Worm (Caenorhabditis elegans) whole organism, L3 larva: ENCODE results near the gene C04C3.4.
A peak's percentile ranks its signal among the peaks of the same experiment; 100 is the strongest.

ENCODE experiments used
- R02D3.7 ChIP-seq: fragments of 150-350 bp; optimal IDR thresholded peaks from 2 replicates; lab custom pipeline; 2014; ENCODE audit warnings: missing biosample characterization, missing genetic modification characterization
- aly-2 ChIP-seq: fragments of 150-350 bp; optimal IDR thresholded peaks from 2 replicates; lab custom pipeline; 2014; ENCODE audit warnings: missing biosample characterization, missing genetic modification characterization
- ama-1 ChIP-seq: fragments of 150-350 bp; optimal IDR thresholded peaks from 2 replicates; lab custom pipeline; 2018
- ceh-16 ChIP-seq: sonication (generic microtip); optimal IDR thresholded peaks from 2 replicates; lab custom pipeline; 2017; ENCODE audit warnings: missing biosample characterization, missing genetic modification characterization
- ceh-28 ChIP-seq: fragments of 150-350 bp; optimal IDR thresholded peaks from 2 replicates; lab custom pipeline; 2014; ENCODE audit warnings: missing biosample characterization, missing genetic modification reagents, missing genetic modification characterization
- ceh-9 ChIP-seq: sonication (generic microtip); optimal IDR thresholded peaks from 2 replicates; lab custom pipeline; 2018; ENCODE audit warnings: missing biosample characterization, missing genetic modification characterization
- daf-12 ChIP-seq: fragments of 150-350 bp; optimal IDR thresholded peaks from 2 replicates; lab custom pipeline; 2014; ENCODE audit warnings: missing biosample characterization, missing genetic modification reagents, missing genetic modification characterization
- egl-27 ChIP-seq: sonication (generic microtip); optimal IDR thresholded peaks from 4 replicates; lab custom pipeline; 2017; ENCODE audit warnings: missing biosample characterization, missing genetic modification reagents, missing genetic modification characterization
- egl-5 ChIP-seq: fragments of 150-350 bp; optimal IDR thresholded peaks from 2 replicates; lab custom pipeline; 2017; ENCODE audit warnings: missing biosample characterization, missing genetic modification reagents, missing genetic modification characterization, inconsistent platforms
- elt-1 ChIP-seq: fragments of 150-350 bp; optimal IDR thresholded peaks from 2 replicates; lab custom pipeline; 2014; ENCODE audit warnings: missing biosample characterization, missing genetic modification characterization
- elt-2 ChIP-seq: sonication (generic microtip); optimal IDR thresholded peaks from 2 replicates; lab custom pipeline; 2016; ENCODE audit warnings: missing genetic modification reagents, mild to moderate bottlenecking, missing genetic modification characterization, missing compliant biosample characterization
- elt-3 ChIP-seq, 3 experiments: fragments of 150-350 bp in 1 of 3; sonication (generic microtip) in 2 of 3; optimal IDR thresholded peaks; 2 replicates in 2 of 3; 4 replicates in 1 of 3; lab custom pipeline; 2014 to 2017; ENCODE audit warnings: missing biosample characterization in 3 of 3, missing genetic modification characterization in 3 of 3
- eor-1 ChIP-seq, 2 experiments: fragments of 150-350 bp; optimal IDR thresholded peaks; 2 replicates each; lab custom pipeline; 2014 to 2018; ENCODE audit warnings: missing biosample characterization in 2 of 2, missing genetic modification characterization in 2 of 2
- fkh-2 ChIP-seq: fragments of 150-350 bp; optimal IDR thresholded peaks from 2 replicates; lab custom pipeline; 2014; ENCODE audit warnings: missing biosample characterization, missing genetic modification reagents, missing genetic modification characterization
- hmg-11 ChIP-seq: sonication (generic microtip); optimal IDR thresholded peaks from 2 replicates; lab custom pipeline; 2016; ENCODE audit warnings: missing genetic modification characterization, missing compliant biosample characterization
- jun-1 ChIP-seq: fragments of 150-350 bp; optimal IDR thresholded peaks from 2 replicates; lab custom pipeline; 2014; ENCODE audit warnings: missing biosample characterization, missing genetic modification reagents, missing genetic modification characterization
- lin-39 ChIP-seq: fragments of 150-350 bp; optimal IDR thresholded peaks from 2 replicates; lab custom pipeline; 2018; ENCODE audit warnings: missing biosample characterization, missing genetic modification reagents, missing genetic modification characterization
- lsy-12 ChIP-seq: sonication (generic microtip); optimal IDR thresholded peaks from 2 replicates; lab custom pipeline; 2016; ENCODE audit warnings: mild to moderate bottlenecking, missing genetic modification characterization, missing compliant biosample characterization
- mdl-1 ChIP-seq: fragments of 150-350 bp; optimal IDR thresholded peaks from 2 replicates; lab custom pipeline; 2014; ENCODE audit warnings: missing biosample characterization, missing genetic modification characterization
- mml-1 ChIP-seq: fragments of 150-350 bp; sonication (generic microtip); optimal IDR thresholded peaks from 3 replicates; lab custom pipeline; 2014; ENCODE audit warnings: missing biosample characterization, missing genetic modification characterization
- nfya-1 ChIP-seq: sonication (generic microtip); optimal IDR thresholded peaks from 2 replicates; lab custom pipeline; 2017; ENCODE audit warnings: missing genetic modification characterization, mild to moderate bottlenecking, missing compliant biosample characterization, antibody characterized with exemption, moderate library complexity; ENCODE audit not compliant: insufficient read depth
- nhr-11 ChIP-seq: fragments of 150-350 bp; optimal IDR thresholded peaks from 2 replicates; lab custom pipeline; 2014; ENCODE audit warnings: missing biosample characterization, missing genetic modification characterization
- nhr-23 ChIP-seq: fragments of 150-350 bp; optimal IDR thresholded peaks from 2 replicates; lab custom pipeline; 2014; ENCODE audit warnings: missing biosample characterization, missing genetic modification reagents, missing genetic modification characterization
- nhr-237 ChIP-seq: fragments of 150-350 bp; optimal IDR thresholded peaks from 2 replicates; lab custom pipeline; 2014; ENCODE audit warnings: missing biosample characterization, missing genetic modification characterization
- nhr-25 ChIP-seq: sonication (generic microtip); optimal IDR thresholded peaks from 2 replicates; lab custom pipeline; 2017; ENCODE audit warnings: missing biosample characterization, missing genetic modification characterization
- nhr-28 ChIP-seq: fragments of 150-350 bp; optimal IDR thresholded peaks from 2 replicates; lab custom pipeline; 2014; ENCODE audit warnings: missing biosample characterization, missing genetic modification characterization
- nhr-43 ChIP-seq: sonication (generic microtip); optimal IDR thresholded peaks from 2 replicates; lab custom pipeline; 2016; ENCODE audit warnings: mild to moderate bottlenecking, missing genetic modification characterization, missing compliant biosample characterization; ENCODE audit not compliant: poor library complexity, severe bottlenecking
- nhr-67 ChIP-seq: fragments of 150-350 bp; optimal IDR thresholded peaks from 2 replicates; lab custom pipeline; 2014; ENCODE audit warnings: missing biosample characterization, missing genetic modification characterization
- nhr-76 ChIP-seq: fragments of 150-350 bp; sonication (generic microtip); optimal IDR thresholded peaks from 5 replicates; lab custom pipeline; 2014; ENCODE audit warnings: missing biosample characterization, missing genetic modification characterization
- nhr-77 ChIP-seq: fragments of 150-350 bp; optimal IDR thresholded peaks from 2 replicates; lab custom pipeline; 2014; ENCODE audit warnings: missing biosample characterization, missing genetic modification characterization
- pha-4 ChIP-seq: fragments of 150-350 bp; optimal IDR thresholded peaks from 2 replicates; lab custom pipeline; 2014; ENCODE audit warnings: missing biosample characterization, missing genetic modification reagents, missing genetic modification characterization
- pqm-1 ChIP-seq: fragments of 150-350 bp; optimal IDR thresholded peaks from 2 replicates; lab custom pipeline; 2017; ENCODE audit warnings: missing biosample characterization, missing genetic modification characterization, inconsistent platforms
- sea-2 ChIP-seq: fragments of 150-350 bp; sonication (generic microtip); optimal IDR thresholded peaks from 4 replicates; lab custom pipeline; 2014; ENCODE audit warnings: missing biosample characterization, missing genetic modification reagents, missing genetic modification characterization
- skn-1 ChIP-seq: fragments of 150-350 bp; optimal IDR thresholded peaks from 2 replicates; lab custom pipeline; 2014; ENCODE audit warnings: missing biosample characterization, missing genetic modification characterization
- snpc-4 ChIP-seq: fragments of 150-350 bp; optimal IDR thresholded peaks from 2 replicates; lab custom pipeline; 2014; ENCODE audit warnings: missing biosample characterization, missing genetic modification characterization
- tbx-2 ChIP-seq: sonication (generic microtip); optimal IDR thresholded peaks from 2 replicates; lab custom pipeline; 2016; ENCODE audit warnings: mild to moderate bottlenecking, missing genetic modification characterization, missing compliant biosample characterization
- unc-39 ChIP-seq: sonication (generic microtip); optimal IDR thresholded peaks from 4 replicates; lab custom pipeline; 2017; ENCODE audit warnings: missing biosample characterization, missing genetic modification characterization
- unc-62 ChIP-seq: fragments of 150-350 bp; sonication (generic microtip); optimal IDR thresholded peaks from 4 replicates; lab custom pipeline; 2014; ENCODE audit warnings: missing biosample characterization, missing genetic modification reagents, missing genetic modification characterization
- zag-1 ChIP-seq: fragments of 150-350 bp; optimal IDR thresholded peaks from 2 replicates; lab custom pipeline; 2014; ENCODE audit warnings: missing biosample characterization, missing genetic modification characterization
- ztf-4 ChIP-seq: fragments of 150-350 bp; optimal IDR thresholded peaks from 2 replicates; lab custom pipeline; 2014; ENCODE audit warnings: missing biosample characterization, missing genetic modification characterization

C04C3.4 gene

DNA sequence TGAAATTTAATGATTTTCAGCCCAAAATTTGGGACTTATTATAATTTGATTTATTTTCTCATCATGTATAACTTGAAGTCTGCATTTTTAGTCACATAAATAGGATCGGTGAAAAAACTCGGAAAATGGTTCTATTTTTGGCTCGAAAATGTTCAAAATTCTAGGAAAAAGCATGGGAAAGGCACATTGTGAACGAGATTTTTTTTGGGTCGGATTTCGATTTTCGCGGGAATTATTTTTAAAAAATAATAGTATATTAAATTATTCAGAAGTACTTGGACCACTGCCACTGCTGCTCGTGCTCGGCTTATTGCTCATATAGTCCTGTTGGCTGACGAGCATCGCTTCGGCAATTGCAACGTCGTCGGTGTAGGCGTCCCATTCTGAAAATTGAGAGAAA is 20.8 kb upstream of the C04C3.4 start:
- TF ChIP-seq nhr-25 = no peak
- TF ChIP-seq eor-1 (tag; optimal IDR thresholded peaks at IDR 0.05; lab: Kevin White, UChicago) = no peak
- TF ChIP-seq nhr-23 (tag; lab: Kevin White, UChicago) = no peak
- no peak for TF ChIP-seq unc-62
- no peak for TF ChIP-seq elt-1 (tag; lab: Kevin White, UChicago)
- TF ChIP-seq nhr-11 = no peak
- TF ChIP-seq elt-3 (tag; optimal IDR thresholded peaks at IDR 0.05; lab: Kevin White, UChicago) = no peak
- TF ChIP-seq nhr-77 (tag; lab: Kevin White, UChicago) = no peak
- no peak for TF ChIP-seq egl-27 (tag; lab: Kevin White, UChicago)
- no peak for TF ChIP-seq lin-39 (tag; lab: Kevin White, UChicago)
- no peak for TF ChIP-seq tbx-2
- TF ChIP-seq nhr-28 (tag; lab: Kevin White, UChicago) = no peak
- TF ChIP-seq ceh-9 = no peak
- TF ChIP-seq, all 47 proteins: peak for 0

DNA sequence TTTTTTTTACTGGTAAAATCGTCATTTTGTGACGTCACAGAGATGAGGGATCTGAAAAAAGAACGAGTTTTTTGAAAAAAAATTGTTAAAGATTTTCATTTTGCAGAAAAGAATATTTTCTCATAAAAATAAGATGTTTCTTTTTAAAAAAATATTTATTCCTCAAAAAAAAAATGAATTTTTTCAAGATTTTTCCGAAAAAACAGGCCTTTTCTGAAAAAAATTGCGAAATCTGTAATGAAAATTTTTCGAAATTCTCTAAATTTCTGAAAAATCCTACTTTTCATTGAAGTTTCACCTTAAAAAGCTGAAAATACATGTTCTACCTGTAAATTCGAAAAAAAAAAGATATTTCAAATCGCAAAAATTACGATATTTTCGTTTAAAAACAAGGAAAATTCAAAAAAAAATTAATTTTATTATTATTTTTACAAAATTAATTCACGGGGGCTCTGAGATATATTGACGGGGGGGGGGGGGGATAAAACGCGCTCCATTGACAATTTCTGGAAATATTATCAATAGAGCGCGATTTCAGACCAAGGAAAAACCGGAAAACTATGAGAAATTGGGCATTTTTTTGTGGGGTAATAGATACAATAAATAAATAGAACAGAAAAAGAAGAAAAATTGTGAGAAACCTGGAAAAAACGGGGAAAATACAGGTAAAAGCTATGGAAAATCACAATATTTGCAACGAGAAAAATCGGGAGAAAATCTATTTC is 15.9 kb upstream of the C04C3.4 start, which contains the start of gene otub-4:
Gene otub-4 (minus strand): TSS at position 51 of the 725 bp plus-strand sequence.
- TF ChIP-seq ceh-16 (tag; lab: Kevin White, UChicago) (no peak), nhr-77 (tag; lab: Kevin White, UChicago) (no peak), mdl-1 (no peak), nhr-43 (tag; lab: Kevin White, UChicago) (no peak), mml-1 (tag; lab: Kevin White, UChicago) (no peak), daf-12 (tag; lab: Kevin White, UChicago) (no peak), R02D3.7 (tag; lab: Kevin White, UChicago) (no peak), lin-39 (tag; lab: Kevin White, UChicago) (no peak), nhr-28 (tag; lab: Kevin White, UChicago) (no peak), ztf-4 (tag; lab: Kevin White, UChicago) (no peak), snpc-4 (tag; lab: Kevin White, UChicago) (no peak), jun-1 (tag; lab: Kevin White, UChicago) (no peak), sea-2 (GFP tag; lab: Kevin White, UChicago) (no peak)

ce11 chrIV:3382338-3382907 is 11.7 kb upstream of the C04C3.4 start, which contains the start of gene B0546.3:
Gene B0546.3, minus strand, starts transcription at chrIV:3382841.
- TF ChIP-seq lsy-12 (tag; lab: Kevin White, UChicago) (no peak), egl-5 (tag; lab: Kevin White, UChicago) (no peak), elt-2 (tag; lab: Kevin White, UChicago) (peak; percentile 2), nhr-23 (tag; lab: Kevin White, UChicago) (peak; percentile 13), aly-2 (tag; lab: Kevin White, UChicago) (no peak), ceh-28 (tag; lab: Kevin White, UChicago) (no peak), nhr-76 (tag; lab: Kevin White, UChicago) (no peak), tbx-2 (no peak), fkh-2 (tag; lab: Kevin White, UChicago) (no peak), pqm-1 (no peak), elt-3 (tag; optimal IDR thresholded peaks at IDR 0.05; lab: Kevin White, UChicago) (no peak), egl-27 (tag; lab: Kevin White, UChicago) (no peak), sea-2 (GFP tag; lab: Kevin White, UChicago) (no peak), lin-39 (tag; lab: Kevin White, UChicago) (no peak), zag-1 (tag; lab: Kevin White, UChicago) (no peak), ama-1 (lab: Kevin White, UChicago) (peak; percentile 69), unc-62 (no peak)

DNA sequence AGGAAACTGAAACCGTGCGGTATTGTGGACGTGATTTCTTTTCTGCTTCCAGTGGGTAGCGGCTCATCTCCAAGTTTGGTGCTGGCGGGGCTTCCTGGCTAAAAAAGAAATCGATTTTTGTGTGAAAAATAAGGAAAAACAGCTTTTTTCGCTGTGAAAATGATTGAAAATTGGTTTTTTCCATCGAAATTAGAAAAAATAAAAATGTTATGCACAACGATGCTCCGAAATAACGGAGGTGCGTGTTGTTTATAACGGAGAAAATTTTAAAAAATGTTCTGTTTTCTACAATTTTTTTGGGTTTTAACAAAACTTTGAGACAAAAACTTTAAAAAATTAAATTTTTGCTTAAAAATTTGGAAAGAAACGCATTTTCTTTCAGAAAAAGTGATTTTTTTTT is 11.0 kb upstream of the C04C3.4 start:
- no peak for TF ChIP-seq ztf-4 (tag; lab: Kevin White, UChicago)
- TF ChIP-seq fkh-2 (tag; lab: Kevin White, UChicago) = no peak
- TF ChIP-seq lin-39 (tag; lab: Kevin White, UChicago) = no peak
- no peak for TF ChIP-seq hmg-11 (tag; lab: Kevin White, UChicago)
- TF ChIP-seq nhr-28 (tag; lab: Kevin White, UChicago) = no peak
- TF ChIP-seq skn-1 (tag; lab: Kevin White, UChicago) = no peak
- TF ChIP-seq eor-1 (tag; optimal IDR thresholded peaks at IDR 0.05; lab: Kevin White, UChicago) = no peak
- no peak for TF ChIP-seq zag-1 (tag; lab: Kevin White, UChicago)
- TF ChIP-seq nhr-11 = no peak
- no peak for TF ChIP-seq elt-2 (tag; lab: Kevin White, UChicago)
- no peak for TF ChIP-seq nhr-237
- TF ChIP-seq tbx-2 = no peak
- no peak for TF ChIP-seq pha-4
- TF ChIP-seq unc-62 = no peak
- TF ChIP-seq nhr-67 (tag; lab: Kevin White, UChicago) = no peak
- TF ChIP-seq nfya-1 (tag; lab: Kevin White, UChicago) = no peak
- no peak for TF ChIP-seq ceh-9
- TF ChIP-seq unc-39 (tag; lab: Kevin White, UChicago) = no peak
- TF ChIP-seq jun-1 (tag; lab: Kevin White, UChicago) = no peak
